Worm (Caenorhabditis elegans) whole organism, L4 larva: ENCODE measurements around the gene C33F10.14.
A peak's percentile ranks its signal among the peaks of the same experiment; 100 is the strongest.

Experiments
- D1046.2 ChIP-seq: fragments of 200-800 bp; sonication (Bioruptor generic); IDR thresholded peaks from 2 replicates; pipeline ENCODE4 v1.3.6; 2022; ENCODE audit warnings: missing genetic modification characterization, missing compliant biosample characterization
- F10B5.3 ChIP-seq: sonication (generic microtip); optimal IDR thresholded peaks from 2 replicates; lab custom pipeline; 2016; ENCODE audit warnings: mild to moderate bottlenecking, missing genetic modification characterization, missing compliant biosample characterization
- F26F4.8 ChIP-seq: fragments of 200-800 bp; sonication (Bioruptor generic); conservative IDR thresholded peaks from 2 replicates; pipeline ENCODE4 v1.3.6; 2022; ENCODE audit warnings: missing genetic modification characterization, missing compliant biosample characterization
- F37D6.2 ChIP-seq: sonication (generic microtip); optimal IDR thresholded peaks from 2 replicates; lab custom pipeline; 2016; ENCODE audit warnings: mild to moderate bottlenecking, missing genetic modification characterization, missing compliant biosample characterization
- F49E8.2 ChIP-seq: sonication (generic microtip); optimal IDR thresholded peaks from 2 replicates; lab custom pipeline; 2016; ENCODE audit warnings: missing compliant biosample characterization, mild to moderate bottlenecking, missing genetic modification characterization, borderline replicate concordance
- T20F7.1 ChIP-seq: fragments of 200-800 bp; sonication (Bioruptor generic); optimal IDR thresholded peaks from 2 replicates; lab custom pipeline; 2018; ENCODE audit warnings: mild to moderate bottlenecking, missing genetic modification characterization, missing compliant biosample characterization
- T26A8.4 ChIP-seq: fragments of 200-800 bp; sonication (Bioruptor generic); IDR thresholded peaks from 2 replicates; pipeline ENCODE4 v1.3.6; 2022; ENCODE audit warnings: missing genetic modification characterization, missing compliant biosample characterization
- Y48G9A.11 ChIP-seq: fragments of 200-800 bp; sonication (Bioruptor generic); IDR thresholded peaks from 2 replicates; pipeline ENCODE4 v1.3.6; 2022; ENCODE audit warnings: missing genetic modification reagents, missing genetic modification characterization, missing compliant biosample characterization
- Y5F2A.4 ChIP-seq: fragments of 200-800 bp; sonication (Bioruptor generic); optimal IDR thresholded peaks from 2 replicates; lab custom pipeline; 2018; ENCODE audit warnings: mild to moderate bottlenecking, missing genetic modification characterization, missing compliant biosample characterization
- aha-1 ChIP-seq: fragments of 150-350 bp; peaks from one replicate; lab custom pipeline; 2014; ENCODE audit warnings: missing biosample characterization, missing genetic modification characterization
- arid-1 ChIP-seq: fragments of 200-800 bp; sonication (Bioruptor generic); conservative IDR thresholded peaks from 2 replicates; pipeline ENCODE4 v1.3.6; 2022; ENCODE audit warnings: missing genetic modification reagents, missing genetic modification characterization, missing compliant biosample characterization
- ceh-62 ChIP-seq: sonication (generic microtip); optimal IDR thresholded peaks from 2 replicates; lab custom pipeline; 2017; ENCODE audit warnings: missing biosample characterization, missing genetic modification characterization
- daf-12 ChIP-seq: fragments of 150-350 bp; optimal IDR thresholded peaks from 2 replicates; lab custom pipeline; 2014; ENCODE audit warnings: missing biosample characterization, missing genetic modification reagents, missing genetic modification characterization
- daf-8 ChIP-seq: fragments of 200-800 bp; sonication (Bioruptor generic); IDR thresholded peaks from 2 replicates; pipeline ENCODE4 v1.3.6; 2022; ENCODE audit warnings: missing genetic modification characterization, missing compliant biosample characterization
- dmd-8 ChIP-seq: fragments of 200-800 bp; sonication (Bioruptor generic); IDR thresholded peaks from 2 replicates; pipeline ENCODE4 v1.3.6; 2022; ENCODE audit warnings: missing genetic modification characterization, missing compliant biosample characterization
- duxl-1 ChIP-seq: sonication (generic microtip); optimal IDR thresholded peaks from 2 replicates; lab custom pipeline; 2016; ENCODE audit warnings: mild to moderate bottlenecking, missing genetic modification characterization, moderate library complexity, missing compliant biosample characterization; ENCODE audit not compliant: poor library complexity
- dve-1 ChIP-seq: sonication (generic microtip); optimal IDR thresholded peaks from 2 replicates; lab custom pipeline; 2017; ENCODE audit warnings: antibody characterized with exemption, mild to moderate bottlenecking, missing genetic modification characterization, missing compliant biosample characterization; ENCODE audit not compliant: insufficient read depth
- lin-39 ChIP-seq: fragments of 150-350 bp; optimal IDR thresholded peaks from 2 replicates; lab custom pipeline; 2014; ENCODE audit warnings: missing biosample characterization, missing genetic modification reagents, missing genetic modification characterization
- lir-3 ChIP-seq: sonication (generic microtip); optimal IDR thresholded peaks from 2 replicates; lab custom pipeline; 2016; ENCODE audit warnings: mild to moderate bottlenecking, missing genetic modification characterization, missing compliant biosample characterization
- madf-5 ChIP-seq, 2 experiments: fragments of 200-800 bp; sonication (Bioruptor generic); IDR thresholded peaks; 2 replicates each; pipeline ENCODE4 v1.3.6; 2022; ENCODE audit warnings: missing compliant biosample characterization in 2 of 2, missing genetic modification characterization in 2 of 2
- mep-1 ChIP-seq: fragments of 150-350 bp; sonication (generic microtip); optimal IDR thresholded peaks from 3 replicates; lab custom pipeline; 2014; ENCODE audit warnings: missing biosample characterization, missing genetic modification characterization
- mxl-2 ChIP-seq: fragments of 200-800 bp; sonication (Bioruptor generic); conservative IDR thresholded peaks from 2 replicates; pipeline ENCODE4 v1.3.6; 2022; ENCODE audit warnings: missing genetic modification reagents, missing genetic modification characterization, missing compliant biosample characterization
- nhr-237 ChIP-seq: sonication (generic microtip); optimal IDR thresholded peaks from 2 replicates; lab custom pipeline; 2017; ENCODE audit warnings: missing biosample characterization, missing genetic modification characterization
- nhr-25 ChIP-seq: sonication (generic microtip); optimal IDR thresholded peaks from 2 replicates; lab custom pipeline; 2017; ENCODE audit warnings: missing genetic modification characterization, mild to moderate bottlenecking, missing compliant biosample characterization, antibody characterized with exemption, moderate library complexity, borderline replicate concordance; ENCODE audit not compliant: insufficient read depth
- nhr-6 ChIP-seq: fragments of 150-350 bp; optimal IDR thresholded peaks from 2 replicates; lab custom pipeline; 2014; ENCODE audit warnings: missing biosample characterization, missing genetic modification characterization
- nhr-76 ChIP-seq: fragments of 150-350 bp; optimal IDR thresholded peaks from 2 replicates; lab custom pipeline; 2014; ENCODE audit warnings: missing biosample characterization, missing genetic modification characterization
- pha-4 ChIP-seq, 2 experiments: fragments of 150-350 bp in 1 of 2; fragments of 200-800 bp in 1 of 2; sonication (Bioruptor generic) in 1 of 2; IDR thresholded peaks in 1 of 2; optimal IDR thresholded peaks in 1 of 2; 2 replicates each; pipeline versions ENCODE4 v1.3.6 to Lab custom; 2014 to 2022; ENCODE audit warnings: missing genetic modification characterization in 2 of 2, missing genetic modification reagents in 2 of 2, missing biosample characterization in 1 of 2, missing compliant biosample characterization in 1 of 2
- php-3 ChIP-seq: fragments of 200-800 bp; sonication (Bioruptor generic); IDR thresholded peaks from 2 replicates; pipeline ENCODE4 v1.3.6; 2022; ENCODE audit warnings: missing genetic modification reagents, missing genetic modification characterization, missing compliant biosample characterization
- sdz-12 ChIP-seq: fragments of 200-800 bp; sonication (Bioruptor generic); optimal IDR thresholded peaks from 2 replicates; lab custom pipeline; 2018; ENCODE audit warnings: mild to moderate bottlenecking, missing genetic modification characterization, missing compliant biosample characterization
- spr-1 ChIP-seq: sonication (generic microtip); optimal IDR thresholded peaks from 2 replicates; lab custom pipeline; 2016; ENCODE audit warnings: mild to moderate bottlenecking, missing genetic modification characterization, missing compliant biosample characterization
- spr-3 ChIP-seq: fragments of 200-800 bp; sonication (Bioruptor generic); optimal IDR thresholded peaks from 2 replicates; lab custom pipeline; 2018; ENCODE audit warnings: mild to moderate bottlenecking, missing genetic modification characterization, missing compliant biosample characterization
- unc-130 ChIP-seq: sonication (generic microtip); optimal IDR thresholded peaks from 2 replicates; lab custom pipeline; 2016; ENCODE audit warnings: missing genetic modification reagents, missing genetic modification characterization, missing compliant biosample characterization
- unc-62 ChIP-seq, 3 experiments: fragments of 150-350 bp in 1 of 3; sonication (generic microtip); optimal IDR thresholded peaks in 2 of 3; peaks in 1 of 3; 1 replicate in 1 of 3; 2 replicates in 2 of 3; lab custom pipeline; 2014 to 2017; ENCODE audit warnings: missing biosample characterization in 3 of 3, missing genetic modification characterization in 3 of 3, missing genetic modification reagents in 3 of 3, missing genotype in 1 of 3
- zfp-2 ChIP-seq: sonication (generic microtip); optimal IDR thresholded peaks from 2 replicates; lab custom pipeline; 2016; ENCODE audit warnings: mild to moderate bottlenecking, missing genetic modification characterization, missing compliant biosample characterization
- ztf-11 ChIP-seq: fragments of 150-350 bp; optimal IDR thresholded peaks from 2 replicates; lab custom pipeline; 2014; ENCODE audit warnings: missing biosample characterization, missing genetic modification characterization
- ztf-7 ChIP-seq: fragments of 150-350 bp; optimal IDR thresholded peaks from 2 replicates; lab custom pipeline; 2014; ENCODE audit warnings: missing biosample characterization, missing genetic modification characterization

Gene C33F10.14

ce11 chrII:4784436-4784835 is 12.7 kb upstream of the C33F10.14 start, which contains the start of gene nep-12:
Gene nep-12 (minus strand): TSS chrII:4784536.
- TF ChIP-seq Y48G9A.11 (GFP tag; lab: Robert Waterston, UW) (no peak), lir-3 (tag; lab: Kevin White, UChicago) (no peak), php-3 (no peak), nhr-25 (tag; lab: Kevin White, UChicago) (no peak), F26F4.8 (GFP tag; lab: Robert Waterston, UW) (no peak), arid-1 (GFP tag; lab: Robert Waterston, UW) (no peak)
- TF ChIP-seq, all 104 proteins: peak for 0

- no peak for TF ChIP-seq nhr-6 (tag; lab: Kevin White, UChicago)
- no peak for TF ChIP-seq sdz-12 (GFP tag; lab: Kevin White, UChicago)
- TF ChIP-seq ztf-7: no peak
- no peak for TF ChIP-seq F37D6.2 (tag; lab: Kevin White, UChicago)
- TF ChIP-seq unc-130 (GFP tag; lab: Kevin White, UChicago): no peak
- TF ChIP-seq D1046.2: no peak
- no peak for TF ChIP-seq T26A8.4
- TF ChIP-seq daf-12 (tag; lab: Kevin White, UChicago): no peak
- TF ChIP-seq ceh-62: no peak
- no peak for TF ChIP-seq Y5F2A.4 (GFP tag; lab: Kevin White, UChicago)
- TF ChIP-seq zfp-2 (tag; lab: Kevin White, UChicago): no peak
- no peak for TF ChIP-seq madf-5 (GFP tag; IDR thresholded peaks at IDR 0.05; lab: Robert Waterston, UW)
- TF ChIP-seq ztf-11 (tag; lab: Kevin White, UChicago): no peak
- TF ChIP-seq dve-1: no peak
- no peak for TF ChIP-seq lin-39 (tag; lab: Kevin White, UChicago)
- no peak for TF ChIP-seq daf-8 (GFP tag; lab: Robert Waterston, UW)
- TF ChIP-seq duxl-1 (tag; lab: Kevin White, UChicago): no peak
- TF ChIP-seq dmd-8: no peak
Observed at ce11 chrII:4786181-4786580, 11.0 kb upstream of the C33F10.14 start, which contains the start of gene msp-3. Gene msp-3 (minus strand): TSS chrII:4786281.

- TF ChIP-seq mxl-2 (GFP tag; lab: Robert Waterston, UW) (no peak), aha-1 (tag; lab: Kevin White, UChicago) (peak; percentile 35), nhr-237 (tag; lab: Kevin White, UChicago) (no peak), unc-62 (GFP tag; optimal IDR thresholded peaks at IDR 0.05 in 1 of 2; lab: Kevin White, UChicago) (peak in 1 of 2 experiments; percentile 94), unc-62 (tag; optimal IDR thresholded peaks at IDR 0.05; lab: Kevin White, UChicago) (no peak)
Observed at ce11 chrII:4789835-4790343, 7.3 kb upstream of the C33F10.14 start, which contains the start of gene F26G1.15. Gene F26G1.15 (plus strand): TSS chrII:4790293.

- TF ChIP-seq nhr-76 (tag; lab: Kevin White, UChicago) (no peak), pha-4 (GFP tag; IDR thresholded peaks at IDR 0.05; lab: Robert Waterston, UW) (no peak), pha-4 (tag; optimal IDR thresholded peaks at IDR 0.05; lab: Kevin White, UChicago) (no peak), spr-3 (peak; percentile 91), spr-1 (peak; percentile 88), F10B5.3 (tag; lab: Kevin White, UChicago) (no peak), F49E8.2 (tag; lab: Kevin White, UChicago) (no peak), T20F7.1 (GFP tag; lab: Kevin White, UChicago) (peak; percentile 79), Y48G9A.11 (GFP tag; lab: Robert Waterston, UW) (peak; percentile 87), mep-1 (tag; lab: Kevin White, UChicago) (no peak)
Observed at ce11 chrII:4790687-4791086, 6.5 kb upstream of the C33F10.14 start.
